Fruit fly (Drosophila melanogaster) whole organism, pupa: ENCODE measurements around the gene mthl11.
A peak's percentile ranks its signal among the peaks of the same experiment; 100 is the strongest.

Experiments
- CG10348 ChIP-seq: fragments of 200-800 bp; sonication (Bioruptor generic); IDR thresholded peaks from 2 replicates; pipeline ENCODE4 v1.3.6; 2022; ENCODE audit warnings: missing biosample characterization, missing genetic modification characterization
- CG12605 ChIP-seq: fragments of 200-800 bp; sonication (Bioruptor generic); IDR thresholded peaks from 2 replicates; pipeline ENCODE4 v1.3.6; 2022; ENCODE audit warnings: missing biosample characterization, missing genetic modification characterization
- CG13204 ChIP-seq: fragments of 200-800 bp; sonication (Bioruptor generic); optimal IDR thresholded peaks from 2 replicates; lab custom pipeline; 2018; ENCODE audit warnings: missing biosample characterization, mild to moderate bottlenecking, missing genetic modification characterization, moderate library complexity
- CG14655 ChIP-seq: fragments of 200-800 bp; sonication (Bioruptor generic); optimal IDR thresholded peaks from 3 replicates; lab custom pipeline; 2017; ENCODE audit warnings: mild to moderate bottlenecking, missing biosample characterization, missing genetic modification reagents, missing genetic modification characterization
- CG15710 ChIP-seq: fragments of 200-800 bp; sonication (Bioruptor generic); optimal IDR thresholded peaks from 2 replicates; lab custom pipeline; 2018; ENCODE audit warnings: missing biosample characterization, mild to moderate bottlenecking, missing genetic modification characterization, moderate library complexity
- CG17806 ChIP-seq: fragments of 200-800 bp; sonication (Bioruptor generic); optimal IDR thresholded peaks from 2 replicates; lab custom pipeline; 2018; ENCODE audit warnings: missing biosample characterization, mild to moderate bottlenecking, missing genetic modification characterization, moderate library complexity
- CG32121 ChIP-seq: fragments of 200-800 bp; sonication (Bioruptor generic); IDR thresholded peaks from 2 replicates; pipeline ENCODE4 v1.3.6; 2022; ENCODE audit warnings: missing biosample characterization, missing genetic modification characterization
- CG34367 ChIP-seq: fragments of 200-800 bp; sonication (Bioruptor generic); optimal IDR thresholded peaks from 2 replicates; lab custom pipeline; 2018; ENCODE audit warnings: missing biosample characterization, mild to moderate bottlenecking, missing genetic modification characterization
- CG4496 ChIP-seq: fragments of 200-800 bp; sonication (Bioruptor generic); IDR thresholded peaks from 3 replicates; pipeline ENCODE4 v1.3.6; 2022; ENCODE audit warnings: missing biosample characterization, missing genetic modification characterization
- CG8159 ChIP-seq: fragments of 200-800 bp; sonication (Bioruptor generic); optimal IDR thresholded peaks from 3 replicates; lab custom pipeline; 2018; ENCODE audit warnings: missing biosample characterization, mild to moderate bottlenecking, missing genetic modification characterization, moderate library complexity
- CG8301 ChIP-seq: fragments of 200-800 bp; sonication (Bioruptor generic); optimal IDR thresholded peaks from 2 replicates; lab custom pipeline; 2018; ENCODE audit warnings: missing biosample characterization, mild to moderate bottlenecking, missing genetic modification characterization
- CG9948 ChIP-seq: fragments of 200-800 bp; sonication (Bioruptor generic); optimal IDR thresholded peaks from 2 replicates; lab custom pipeline; 2018; ENCODE audit warnings: missing biosample characterization, mild to moderate bottlenecking, missing genetic modification characterization, moderate library complexity
- D1 ChIP-seq: fragments of 200-800 bp; sonication (Bioruptor generic); optimal IDR thresholded peaks from 2 replicates; lab custom pipeline; 2018; ENCODE audit warnings: missing biosample characterization, mild to moderate bottlenecking, missing genetic modification characterization, moderate library complexity
- EcR ChIP-seq: fragments of 200-800 bp; sonication (Bioruptor generic); optimal IDR thresholded peaks from 3 replicates; lab custom pipeline; 2019; ENCODE audit warnings: missing biosample characterization, missing genetic modification characterization, mild to moderate bottlenecking, moderate library complexity, missing genetic modification reagents
- Ets98B ChIP-seq: fragments of 200-800 bp; sonication (Bioruptor generic); IDR thresholded peaks from 2 replicates; pipeline ENCODE4 v1.3.6; 2022; ENCODE audit warnings: missing biosample characterization, missing genetic modification characterization
- Pif1A ChIP-seq: fragments of 200-800 bp; sonication (Bioruptor generic); optimal IDR thresholded peaks from 3 replicates; lab custom pipeline; 2016; ENCODE audit warnings: missing biosample characterization, missing genetic modification characterization
- Pif1B ChIP-seq: fragments of 200-800 bp; sonication (Bioruptor generic); optimal IDR thresholded peaks from 3 replicates; lab custom pipeline; 2016; ENCODE audit warnings: missing biosample characterization, missing genetic modification characterization
- Snoo ChIP-seq: fragments of 200-800 bp; sonication (Bioruptor generic); optimal IDR thresholded peaks from 3 replicates; lab custom pipeline; 2017; ENCODE audit warnings: missing biosample characterization, mild to moderate bottlenecking, missing genetic modification characterization, inconsistent platforms
- fd96Ca ChIP-seq: fragments of 200-800 bp; sonication (Bioruptor generic); IDR thresholded peaks from 3 replicates; pipeline ENCODE4 v1.3.6; 2022; ENCODE audit warnings: missing biosample characterization, missing genetic modification characterization
- gl ChIP-seq: fragments of 200-800 bp; sonication (Bioruptor generic); optimal IDR thresholded peaks from 2 replicates; lab custom pipeline; 2018; ENCODE audit warnings: missing biosample characterization, mild to moderate bottlenecking, missing genetic modification characterization
- rn ChIP-seq: fragments of 200-800 bp; sonication (Bioruptor generic); IDR thresholded peaks from 2 replicates; pipeline ENCODE4 v1.3.6; 2022; ENCODE audit warnings: missing biosample characterization, missing genetic modification characterization

mthl11 gene

DNA sequence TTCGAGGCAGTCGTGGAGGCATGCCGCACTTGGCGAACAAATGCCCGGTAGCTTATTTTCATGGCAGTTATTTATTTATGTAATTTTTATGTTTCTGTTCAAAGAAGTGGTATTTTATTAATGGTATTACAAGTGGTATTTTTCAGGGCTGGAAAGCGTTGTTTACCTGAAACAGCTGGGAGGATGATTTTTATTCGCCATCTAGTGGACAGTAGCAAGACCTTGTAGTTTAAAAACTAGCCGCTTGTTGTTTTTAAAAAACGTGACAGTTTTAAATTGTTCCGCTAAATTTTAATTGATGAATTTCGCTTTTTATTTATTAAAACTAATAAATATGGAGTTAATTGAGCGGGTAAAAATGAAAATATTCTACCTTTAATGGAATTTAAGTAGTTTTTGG, 15.1 kb downstream of the mthl11 start, which contains the start of gene CG6345:
Gene CG6345, minus strand, starts transcription at position 124 of the 400 bp plus-strand sequence.
- 0 out of 2 replicates have a peak, but pooled peaks have one; percentile 35 for TF ChIP-seq rn
- TF ChIP-seq CG10348 (GFP tag; lab: Robert Waterston, UW) = no peak
- TF ChIP-seq CG17806 (tag; lab: Kevin White, UChicago) = peak; percentile 51
- no peak for TF ChIP-seq fd96Ca
- TF ChIP-seq CG34367 (tag; lab: Kevin White, UChicago) = peak; percentile 43
- TF ChIP-seq CG13204 (GFP tag; lab: Kevin White, UChicago) = no peak
- TF ChIP-seq Snoo (tag; lab: Kevin White, UChicago) = peak; percentile 58
- peak; percentile 82; the same call in 2 of the 3 replicates for TF ChIP-seq CG4496 (GFP tag; lab: Robert Waterston, UW)
- TF ChIP-seq CG12605 (GFP tag; lab: Robert Waterston, UW) = peak; percentile 37; the same call in 1 of the 2 replicates
- TF ChIP-seq EcR (GFP tag; lab: Kevin White, UChicago) = no peak
- TF ChIP-seq CG8301 (tag; lab: Kevin White, UChicago) = peak; percentile 56
- TF ChIP-seq CG14655 (GFP tag; lab: Kevin White, UChicago) = no peak
- peak; percentile 35 for TF ChIP-seq CG15710 (tag; lab: Kevin White, UChicago)
- TF ChIP-seq D1 (tag; lab: Kevin White, UChicago) = no peak
- TF ChIP-seq CG32121 (GFP tag; lab: Robert Waterston, UW) = peak; percentile 39; the same call in 1 of the 2 replicates
- TF ChIP-seq Pif1B = no peak
- TF ChIP-seq CG9948 = peak; percentile 19
- TF ChIP-seq CG8159 = peak; percentile 39
- no peak for TF ChIP-seq Pif1A (GFP tag; lab: Kevin White, UChicago)
- peak; percentile 54 for TF ChIP-seq gl
- TF ChIP-seq Ets98B = peak; percentile 71

DNA sequence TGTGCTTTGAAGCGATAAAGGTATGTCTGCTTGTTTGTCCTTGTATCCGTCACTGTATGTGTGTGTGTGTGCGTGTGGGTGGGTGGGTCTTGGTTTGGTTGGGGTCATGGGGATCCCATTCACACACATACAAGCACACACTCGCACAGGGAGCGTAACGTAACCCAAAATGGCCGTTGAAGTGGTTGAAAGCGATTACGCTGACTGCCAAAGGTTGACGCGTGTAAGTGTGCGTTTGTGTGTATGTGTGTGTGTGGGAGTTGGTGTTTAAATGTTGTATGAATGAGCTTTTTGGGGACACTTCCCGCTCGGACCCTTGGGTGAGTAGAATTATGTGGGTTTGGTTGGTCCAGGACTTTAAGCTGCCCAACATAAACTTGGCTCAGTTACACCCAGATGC, 20.3 kb downstream of the mthl11 start:
- TF ChIP-seq CG8301 (tag; lab: Kevin White, UChicago) (no peak), Ets98B (no peak)
- TF ChIP-seq, all 21 proteins: peak for 0

DNA sequence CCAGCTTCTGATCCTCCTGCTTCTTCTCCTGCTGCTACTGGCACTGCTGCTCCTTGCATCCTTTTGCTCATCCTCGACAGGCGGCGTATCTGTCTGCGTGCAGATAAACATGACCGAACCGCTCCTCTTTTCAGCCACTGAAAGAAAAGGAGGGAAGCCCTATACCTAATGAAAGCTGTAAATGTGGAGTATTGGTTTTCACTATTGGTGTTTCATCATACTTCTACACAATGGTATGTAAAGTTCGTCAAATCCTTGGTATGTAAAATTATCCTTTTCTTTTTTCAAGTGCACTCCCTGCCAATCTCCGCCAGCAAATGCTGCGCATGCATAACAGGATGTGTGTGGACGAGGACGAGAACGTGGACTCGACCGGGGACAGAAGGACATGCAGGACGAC, 27.5 kb downstream of the mthl11 start, which contains the start of gene CG46270:
Gene CG46270, minus strand, starts transcription at position 101 of the 400 bp plus-strand sequence.
- no peak for TF ChIP-seq CG14655 (GFP tag; lab: Kevin White, UChicago)
- no peak for TF ChIP-seq CG34367 (tag; lab: Kevin White, UChicago)
- no peak for TF ChIP-seq CG4496 (GFP tag; lab: Robert Waterston, UW)
- TF ChIP-seq rn = no peak
- no peak for TF ChIP-seq gl
- no peak for TF ChIP-seq CG17806 (tag; lab: Kevin White, UChicago)
- TF ChIP-seq Pif1A (GFP tag; lab: Kevin White, UChicago) = no peak
- TF ChIP-seq CG10348 (GFP tag; lab: Robert Waterston, UW) = no peak

DNA sequence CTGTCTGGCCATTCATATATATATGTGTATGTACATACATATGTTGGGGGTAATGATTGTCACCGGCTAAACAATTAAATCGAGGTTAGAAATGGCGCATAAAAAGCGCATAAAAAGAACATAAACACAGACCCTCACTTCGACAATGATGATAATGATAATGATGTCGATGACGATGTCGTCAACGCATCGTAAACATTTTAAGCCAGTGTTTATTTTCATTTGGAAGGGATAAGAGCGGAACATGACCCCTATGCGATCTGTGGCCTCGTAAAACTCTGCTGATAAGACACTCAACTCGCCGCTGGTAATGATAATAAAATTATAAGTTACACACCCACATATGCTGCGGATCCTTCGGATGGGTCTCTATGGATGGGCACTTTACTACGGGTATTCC, 30.3 kb downstream of the mthl11 start:
- no peak for TF ChIP-seq EcR (GFP tag; lab: Kevin White, UChicago)
- TF ChIP-seq CG10348 (GFP tag; lab: Robert Waterston, UW) = no peak
- no peak for TF ChIP-seq CG9948
- TF ChIP-seq, all 21 proteins: peak for 0

DNA sequence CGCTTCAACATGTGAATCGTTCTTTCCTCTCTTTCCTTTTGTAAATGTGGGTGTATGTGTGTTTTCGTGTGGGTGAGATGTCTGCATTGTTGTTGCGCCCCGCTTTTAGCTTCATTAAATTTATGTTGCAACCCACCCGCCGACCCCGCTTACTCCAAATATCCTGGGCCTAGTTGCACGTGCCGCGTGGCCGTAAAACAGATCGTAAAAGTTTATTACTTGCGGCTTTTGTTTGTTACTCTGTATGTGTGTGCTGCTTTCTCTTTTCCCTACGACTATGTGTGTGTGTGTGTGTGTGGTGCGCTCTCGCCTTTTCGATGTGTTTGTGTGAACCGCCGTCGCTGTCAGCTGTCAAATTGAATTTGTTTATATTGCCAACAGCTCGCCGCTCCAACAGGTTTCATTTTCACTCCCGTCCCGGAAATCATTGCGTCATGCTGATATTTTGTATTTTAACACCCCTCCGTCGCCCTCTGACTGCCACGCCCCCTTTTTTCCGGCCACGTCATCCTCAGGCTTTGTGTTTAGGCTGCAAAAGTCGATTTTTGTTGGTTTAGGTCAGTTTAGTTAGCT, 32.7 kb downstream of the mthl11 start:
- no peak for TF ChIP-seq CG12605 (GFP tag; lab: Robert Waterston, UW)
- TF ChIP-seq fd96Ca = no peak
- TF ChIP-seq CG4496 (GFP tag; lab: Robert Waterston, UW) = no peak
- no peak for TF ChIP-seq gl
- no peak for TF ChIP-seq rn
- no peak for TF ChIP-seq CG10348 (GFP tag; lab: Robert Waterston, UW)
- TF ChIP-seq Pif1B = no peak
- TF ChIP-seq CG13204 (GFP tag; lab: Kevin White, UChicago) = no peak
- TF ChIP-seq CG9948 = no peak
- no peak for TF ChIP-seq CG8159
- no peak for TF ChIP-seq CG8301 (tag; lab: Kevin White, UChicago)
- TF ChIP-seq CG14655 (GFP tag; lab: Kevin White, UChicago) = no peak
- TF ChIP-seq CG32121 (GFP tag; lab: Robert Waterston, UW) = no peak
- TF ChIP-seq Snoo (tag; lab: Kevin White, UChicago) = no peak

DNA sequence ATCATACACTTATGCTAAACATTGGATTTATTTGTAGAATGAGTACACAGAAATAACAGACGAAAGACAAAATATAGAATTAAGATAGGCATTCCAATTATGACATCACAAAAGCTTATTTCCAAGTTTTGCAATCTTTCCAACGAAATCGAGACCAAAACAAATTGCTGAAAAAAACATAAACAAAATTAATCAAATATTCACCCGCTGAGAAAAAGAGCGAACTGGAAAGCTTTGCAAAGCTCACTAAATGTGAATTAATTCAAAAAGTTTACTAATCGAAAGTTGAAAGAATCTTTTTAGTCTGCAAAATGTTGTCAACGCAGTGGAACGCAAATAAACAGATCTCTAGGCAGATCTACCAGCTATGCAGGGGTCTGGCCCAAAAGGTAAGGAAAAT, 33.7 kb downstream of the mthl11 start, which contains the start of gene Cyp12e1:
Gene Cyp12e1, plus strand, starts transcription at position 301 of the 400 bp plus-strand sequence.
- no peak for TF ChIP-seq CG8159
- TF ChIP-seq rn = no peak
- no peak for TF ChIP-seq CG15710 (tag; lab: Kevin White, UChicago)
- TF ChIP-seq Pif1A (GFP tag; lab: Kevin White, UChicago) = no peak
- no peak for TF ChIP-seq Ets98B
- no peak for TF ChIP-seq Snoo (tag; lab: Kevin White, UChicago)
- TF ChIP-seq CG14655 (GFP tag; lab: Kevin White, UChicago) = no peak
- TF ChIP-seq Pif1B = no peak
- no peak for TF ChIP-seq CG17806 (tag; lab: Kevin White, UChicago)
- TF ChIP-seq fd96Ca = no peak
- no peak for TF ChIP-seq CG32121 (GFP tag; lab: Robert Waterston, UW)
- TF ChIP-seq CG34367 (tag; lab: Kevin White, UChicago) = no peak
- TF ChIP-seq D1 (tag; lab: Kevin White, UChicago) = no peak
- TF ChIP-seq CG13204 (GFP tag; lab: Kevin White, UChicago) = no peak
